Worm (Caenorhabditis elegans) whole organism, L1 larva: Measurements from ENCODE around the gene metl-18.

ENCODE experiments used
- ceh-8 ChIP-seq: fragments of 200-800 bp; sonication (Bioruptor generic); optimal IDR thresholded peaks from 2 replicates; lab custom pipeline; 2018; ENCODE audit warnings: mild to moderate bottlenecking, missing genetic modification characterization, moderate library complexity, missing compliant biosample characterization
- fos-1 ChIP-seq: fragments of 150-350 bp; optimal IDR thresholded peaks from 2 replicates; lab custom pipeline; 2014; ENCODE audit warnings: missing biosample characterization, missing genetic modification characterization
- jun-1 ChIP-seq: fragments of 150-350 bp; optimal IDR thresholded peaks from 2 replicates; lab custom pipeline; 2014; ENCODE audit warnings: missing biosample characterization, missing genetic modification reagents, missing genetic modification characterization
- nhr-19 ChIP-seq: fragments of 200-800 bp; sonication (Bioruptor generic); conservative IDR thresholded peaks from 2 replicates; pipeline ENCODE4 v1.3.6; 2022; ENCODE audit warnings: missing genetic modification characterization, missing compliant biosample characterization
- pqm-1 ChIP-seq: sonication (generic microtip); optimal IDR thresholded peaks from 3 replicates; lab custom pipeline; 2017; ENCODE audit warnings: missing biosample characterization, missing genetic modification characterization
- snpc-4 ChIP-seq: fragments of 150-350 bp; optimal IDR thresholded peaks from 2 replicates; lab custom pipeline; 2014; ENCODE audit warnings: missing biosample characterization, missing genetic modification characterization
- zag-1 ChIP-seq: fragments of 150-350 bp; optimal IDR thresholded peaks from 2 replicates; lab custom pipeline; 2014; ENCODE audit warnings: missing biosample characterization, missing genetic modification characterization

DNA sequence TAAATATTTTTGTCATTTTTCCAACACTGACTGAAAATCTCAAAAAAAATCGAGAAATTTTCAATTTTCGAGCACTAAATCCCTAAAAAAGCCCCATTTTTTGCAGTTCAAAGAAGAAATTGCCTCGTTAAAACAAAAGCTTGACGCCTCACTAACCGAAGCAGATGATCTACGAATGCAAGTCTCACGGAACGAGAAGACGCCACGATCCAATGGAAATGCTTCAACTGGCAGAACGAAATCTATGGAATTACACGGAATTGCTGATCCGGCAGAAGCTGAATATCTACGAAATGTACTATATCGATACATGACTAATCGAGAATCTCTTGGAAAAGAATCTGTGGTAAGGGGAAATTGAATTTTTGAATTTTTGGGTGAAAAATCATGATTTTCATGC, 1.6 kb upstream of the metl-18 start:
- TF ChIP-seq snpc-4 (tag; lab: Kevin White, UChicago) (no peak), jun-1 (tag; lab: Kevin White, UChicago) (no peak), nhr-19 (no peak), pqm-1 (tag; lab: Kevin White, UChicago) (no peak), zag-1 (tag; lab: Kevin White, UChicago) (no peak), fos-1 (tag; lab: Kevin White, UChicago) (no peak), ceh-8 (GFP tag; lab: Kevin White, UChicago) (no peak)
